Fruit fly (Drosophila melanogaster) whole organism, embryonic: ENCODE measurements around the gene CG45100.

ENCODE experiments used
- Ada2b ChIP-seq: fragments of 200-800 bp; sonication (Bioruptor generic); IDR thresholded peaks from 2 replicates; pipeline ENCODE4 v1.3.6; 2022; ENCODE audit warnings: missing biosample characterization, missing genetic modification characterization
- Atf3 ChIP-seq: fragments of 200-800 bp; sonication (Bioruptor generic); optimal IDR thresholded peaks from 3 replicates; lab custom pipeline; 2016; ENCODE audit warnings: missing biosample characterization, missing genetic modification characterization
- B-H2 ChIP-seq: fragments of 200-800 bp; sonication (Bioruptor generic); optimal IDR thresholded peaks from 2 replicates; lab custom pipeline; 2018; ENCODE audit warnings: missing biosample characterization, mild to moderate bottlenecking, missing genetic modification characterization
- CG10654 ChIP-seq: fragments of 200-800 bp; sonication (Bioruptor generic); optimal IDR thresholded peaks from 2 replicates; lab custom pipeline; 2016; ENCODE audit warnings: missing biosample characterization, missing genetic modification characterization
- CG11398 ChIP-seq: fragments of 200-800 bp; sonication (Bioruptor generic); optimal IDR thresholded peaks from 2 replicates; lab custom pipeline; 2016; ENCODE audit warnings: missing biosample characterization, missing genetic modification characterization
- CG11696 ChIP-seq: fragments of 200-800 bp; sonication (Bioruptor generic); IDR thresholded peaks from 2 replicates; pipeline ENCODE4 v1.3.6; 2022; ENCODE audit warnings: missing biosample characterization, missing genetic modification characterization
- CG12391 ChIP-seq: fragments of 200-800 bp; sonication (Bioruptor generic); optimal IDR thresholded peaks from 3 replicates; lab custom pipeline; 2018; ENCODE audit warnings: missing biosample characterization, mild to moderate bottlenecking, missing genetic modification characterization, moderate library complexity
- CG15514 ChIP-seq: fragments of 200-800 bp; sonication (Bioruptor generic); optimal IDR thresholded peaks from 3 replicates; lab custom pipeline; 2017; ENCODE audit warnings: missing biosample characterization, missing genetic modification characterization, mild to moderate bottlenecking, moderate library complexity, missing genetic modification reagents
- CG17186 ChIP-seq: fragments of 200-800 bp; sonication (Bioruptor generic); optimal IDR thresholded peaks from 3 replicates; lab custom pipeline; 2017; ENCODE audit warnings: missing biosample characterization, missing genetic modification reagents, missing genetic modification characterization
- CG2889 ChIP-seq: fragments of 200-800 bp; sonication (Bioruptor generic); IDR thresholded peaks from 3 replicates; pipeline ENCODE4 v1.3.6; 2022; ENCODE audit warnings: missing biosample characterization, missing genetic modification characterization
- CG3065 ChIP-seq: fragments of 200-800 bp; sonication (Bioruptor generic); optimal IDR thresholded peaks from 2 replicates; lab custom pipeline; 2016; ENCODE audit warnings: missing biosample characterization, missing genetic modification characterization
- CG32532 ChIP-seq: fragments of 200-800 bp; sonication (Bioruptor generic); IDR thresholded peaks from 2 replicates; pipeline ENCODE4 v1.3.6; 2022; ENCODE audit warnings: missing biosample characterization, missing genetic modification characterization
- CG3847 ChIP-seq: fragments of 200-800 bp; sonication (Bioruptor generic); IDR thresholded peaks from 2 replicates; pipeline ENCODE4 v1.3.6; 2022; ENCODE audit warnings: missing biosample characterization, missing genetic modification characterization
- CG3995 ChIP-seq: fragments of 200-800 bp; sonication (Bioruptor generic); optimal IDR thresholded peaks from 3 replicates; lab custom pipeline; 2016; ENCODE audit warnings: missing biosample characterization, missing genetic modification characterization
- CG43689 ChIP-seq: fragments of 200-800 bp; sonication (Bioruptor generic); IDR thresholded peaks from 2 replicates; pipeline ENCODE4 v1.3.6; 2022; ENCODE audit warnings: missing biosample characterization, missing genetic modification characterization
- CG4424 ChIP-seq: fragments of 200-800 bp; sonication (Bioruptor generic); optimal IDR thresholded peaks from 3 replicates; lab custom pipeline; 2016; ENCODE audit warnings: missing biosample characterization, missing genetic modification characterization
- CG4820 ChIP-seq: fragments of 200-800 bp; sonication (Bioruptor generic); optimal IDR thresholded peaks from 3 replicates; lab custom pipeline; 2016; ENCODE audit warnings: missing biosample characterization, missing genetic modification characterization
- CG6175 ChIP-seq: fragments of 200-800 bp; sonication (Bioruptor generic); IDR thresholded peaks from 3 replicates; pipeline ENCODE4 v1.3.6; 2022; ENCODE audit warnings: missing biosample characterization, missing genetic modification characterization
- CG9215 ChIP-seq: fragments of 200-800 bp; sonication (Bioruptor generic); IDR thresholded peaks from 2 replicates; pipeline ENCODE4 v1.3.6; 2022; ENCODE audit warnings: missing biosample characterization, missing genetic modification characterization
- CG9437 ChIP-seq: fragments of 200-800 bp; sonication (Bioruptor generic); optimal IDR thresholded peaks from 2 replicates; lab custom pipeline; 2018; ENCODE audit warnings: missing biosample characterization, mild to moderate bottlenecking, missing genetic modification characterization
- CoRest ChIP-seq: fragments of 200-800 bp; sonication (Bioruptor generic); optimal IDR thresholded peaks from 3 replicates; lab custom pipeline; 2018; ENCODE audit warnings: missing biosample characterization, mild to moderate bottlenecking, missing genetic modification characterization, moderate library complexity
- E2f2 ChIP-seq: fragments of 200-800 bp; sonication (Bioruptor generic); IDR thresholded peaks from 2 replicates; pipeline ENCODE4 v1.3.6; 2022; ENCODE audit warnings: missing biosample characterization, missing genetic modification characterization
- HLH54F ChIP-seq: fragments of 200-800 bp; sonication (Bioruptor generic); optimal IDR thresholded peaks from 3 replicates; lab custom pipeline; 2016; ENCODE audit warnings: missing biosample characterization, missing genetic modification characterization
- Myb ChIP-seq: fragments of 200-800 bp; sonication (Bioruptor generic); optimal IDR thresholded peaks from 2 replicates; lab custom pipeline; 2016; ENCODE audit warnings: missing biosample characterization, missing genetic modification characterization
- Optix ChIP-seq: fragments of 200-800 bp; sonication (Bioruptor generic); IDR thresholded peaks from 3 replicates; pipeline ENCODE4 v1.3.6; 2022; ENCODE audit warnings: missing biosample characterization, missing genetic modification characterization
- PHDP ChIP-seq: fragments of 200-800 bp; sonication (Bioruptor generic); optimal IDR thresholded peaks from 3 replicates; lab custom pipeline; 2018; ENCODE audit warnings: missing biosample characterization, mild to moderate bottlenecking, missing genetic modification characterization, moderate library complexity
- Poxn ChIP-seq: fragments of 200-800 bp; sonication (Bioruptor generic); IDR thresholded peaks from 2 replicates; pipeline ENCODE4 v1.3.6; 2022; ENCODE audit warnings: missing biosample characterization, missing genetic modification characterization
- Rx ChIP-seq: fragments of 200-800 bp; sonication (Bioruptor generic); IDR thresholded peaks from 2 replicates; pipeline ENCODE4 v1.3.6; 2022; ENCODE audit warnings: missing biosample characterization, missing genetic modification characterization
- Side ChIP-seq: fragments of 200-800 bp; sonication (Bioruptor generic); optimal IDR thresholded peaks from 2 replicates; lab custom pipeline; 2016; ENCODE audit warnings: missing biosample characterization, missing genetic modification characterization
- Sin3A ChIP-seq: fragments of >200 bp; optimal IDR thresholded peaks from 2 replicates; lab custom pipeline; 2018
- Tbp ChIP-seq: fragments of >200 bp; optimal IDR thresholded peaks from 2 replicates; lab custom pipeline; 2018; ENCODE audit warnings: missing biosample characterization, missing genetic modification characterization
- crp ChIP-seq, 2 experiments: fragments of 200-800 bp; sonication (Bioruptor generic); optimal IDR thresholded peaks; 2 replicates in 1 of 2; 3 replicates in 1 of 2; lab custom pipeline; 2017; ENCODE audit warnings: missing biosample characterization in 2 of 2, missing genetic modification characterization in 2 of 2, mild to moderate bottlenecking in 1 of 2, moderate library complexity in 1 of 2
- dan ChIP-seq: fragments of 200-800 bp; sonication (Bioruptor generic); IDR thresholded peaks from 2 replicates; pipeline ENCODE4 v1.3.6; 2022; ENCODE audit warnings: missing biosample characterization, missing genetic modification characterization
- dati ChIP-seq: fragments of 200-800 bp; sonication (Bioruptor generic); IDR thresholded peaks from 2 replicates; pipeline ENCODE4 v1.3.6; 2022; ENCODE audit warnings: missing biosample characterization, missing genetic modification characterization
- gcm2 ChIP-seq: fragments of 200-800 bp; sonication (Bioruptor generic); optimal IDR thresholded peaks from 2 replicates; lab custom pipeline; 2016; ENCODE audit warnings: missing biosample characterization, missing genetic modification characterization
- gfzf ChIP-seq: fragments of 200-800 bp; sonication (Bioruptor generic); optimal IDR thresholded peaks from 2 replicates; lab custom pipeline; 2016; ENCODE audit warnings: missing biosample characterization, mild to moderate bottlenecking, missing genetic modification characterization, moderate library complexity
- grn ChIP-seq: fragments of 200-800 bp; sonication (Bioruptor generic); optimal IDR thresholded peaks from 3 replicates; lab custom pipeline; 2017; ENCODE audit warnings: missing biosample characterization, missing genetic modification characterization
- ham ChIP-seq: fragments of 200-800 bp; sonication (Bioruptor generic); IDR thresholded peaks from 2 replicates; pipeline ENCODE4 v1.3.6; 2022; ENCODE audit warnings: missing biosample characterization, missing genetic modification characterization
- ind ChIP-seq: fragments of 200-800 bp; sonication (Bioruptor generic); optimal IDR thresholded peaks from 3 replicates; lab custom pipeline; 2016; ENCODE audit warnings: missing biosample characterization, missing genetic modification characterization
- inv ChIP-seq: fragments of 200-800 bp; sonication (Bioruptor generic); IDR thresholded peaks from 2 replicates; pipeline ENCODE4 v1.3.6; 2022; ENCODE audit warnings: missing biosample characterization, missing genetic modification characterization; ENCODE audit not compliant: partially characterized antibody
- klu ChIP-seq: fragments of 200-800 bp; sonication (Bioruptor generic); IDR thresholded peaks from 2 replicates; pipeline ENCODE4 v1.3.6; 2022; ENCODE audit warnings: missing biosample characterization, missing genetic modification characterization
- lbe ChIP-seq: fragments of 200-800 bp; sonication (Bioruptor generic); optimal IDR thresholded peaks from 2 replicates; lab custom pipeline; 2016; ENCODE audit warnings: missing biosample characterization, mild to moderate bottlenecking, missing genetic modification characterization
- nmo ChIP-seq: fragments of 200-800 bp; sonication (Bioruptor generic); optimal IDR thresholded peaks from 2 replicates; lab custom pipeline; 2018; ENCODE audit warnings: missing biosample characterization, mild to moderate bottlenecking, missing genetic modification characterization, moderate library complexity
- onecut ChIP-seq: fragments of 200-800 bp; sonication (Bioruptor generic); IDR thresholded peaks from 2 replicates; pipeline ENCODE4 v1.3.6; 2022; ENCODE audit warnings: missing biosample characterization, missing genetic modification characterization
- pnt ChIP-seq: fragments of 200-800 bp; sonication (Bioruptor generic); optimal IDR thresholded peaks from 3 replicates; lab custom pipeline; 2016; ENCODE audit warnings: missing biosample characterization, missing genetic modification characterization
- pzg ChIP-seq: fragments of 200-800 bp; sonication (Bioruptor generic); optimal IDR thresholded peaks from 3 replicates; lab custom pipeline; 2018; ENCODE audit warnings: missing biosample characterization, mild to moderate bottlenecking, missing genetic modification characterization, moderate library complexity
- schlank ChIP-seq: fragments of 200-800 bp; sonication (Bioruptor generic); optimal IDR thresholded peaks from 2 replicates; lab custom pipeline; 2018; ENCODE audit warnings: missing biosample characterization, mild to moderate bottlenecking, missing genetic modification characterization
- sens ChIP-seq: fragments of 200-800 bp; sonication (Bioruptor generic); peaks from one replicate; lab custom pipeline; 2016; ENCODE audit warnings: missing biosample characterization, missing genetic modification characterization
- sens-2 ChIP-seq: fragments of 200-800 bp; sonication (Bioruptor generic); IDR thresholded peaks from 2 replicates; pipeline ENCODE4 v1.3.6; 2022; ENCODE audit warnings: missing biosample characterization, missing genetic modification characterization
- tio ChIP-seq: fragments of 200-800 bp; sonication (Bioruptor generic); optimal IDR thresholded peaks from 2 replicates; lab custom pipeline; 2017; ENCODE audit warnings: missing biosample characterization, missing genetic modification characterization, inconsistent platforms

Gene CG45100

dm6 chr3R:5516582-5517001 is 42.2 kb upstream of the CG45100 start (continued):
- TF ChIP-seq pzg (GFP tag; lab: Kevin White, UChicago) (peak; percentile 41), tio (GFP tag; lab: Kevin White, UChicago) (no peak), grn (GFP tag; lab: Kevin White, UChicago) (peak; percentile 34), schlank (tag; lab: Kevin White, UChicago) (no peak), lbe (GFP tag; lab: Kevin White, UChicago) (no peak), pnt (GFP tag; lab: Kevin White, UChicago) (no peak), sens (GFP tag; lab: Kevin White, UChicago) (peak; percentile 72), CG2889 (GFP tag; lab: Robert Waterston, UW) (no peak), Atf3 (GFP tag; lab: Kevin White, UChicago) (no peak), onecut (GFP tag; lab: Robert Waterston, UW) (no peak), CG43689 (no peak), gcm2 (GFP tag; lab: Kevin White, UChicago) (no peak), Sin3A (lab: Kevin White, UChicago) (peak; percentile 37), Optix (GFP tag; lab: Robert Waterston, UW) (no peak), gfzf (GFP tag; lab: Kevin White, UChicago) (peak; percentile 85), CG4424 (GFP tag; lab: Kevin White, UChicago) (no peak), CG12391 (tag; lab: Kevin White, UChicago) (no peak), CG32532 (GFP tag; lab: Robert Waterston, UW) (no peak), B-H2 (GFP tag; lab: Kevin White, UChicago) (no peak), sens-2 (GFP tag; lab: Robert Waterston, UW) (no peak), crp (GFP tag; optimal IDR thresholded peaks at IDR 0.05; lab: Kevin White, UChicago) (peak; percentile 32 to 85), CoRest (tag; lab: Kevin White, UChicago) (peak; percentile 16), CG15514 (GFP tag; lab: Kevin White, UChicago) (no peak), HLH54F (no peak), CG9437 (GFP tag; lab: Kevin White, UChicago) (peak; percentile 69), CG6175 (GFP tag; lab: Robert Waterston, UW) (no peak), CG10654 (GFP tag; lab: Kevin White, UChicago) (no peak), Tbp (no peak), CG3847 (GFP tag; lab: Robert Waterston, UW) (peak; percentile 53), CG3065 (GFP tag; lab: Kevin White, UChicago) (no peak), Myb (GFP tag; lab: Kevin White, UChicago) (peak; percentile 85), CG17186 (GFP tag; lab: Kevin White, UChicago) (peak; percentile 71), nmo (GFP tag; lab: Kevin White, UChicago) (peak; percentile 13), Side (GFP tag; lab: Kevin White, UChicago) (no peak), Rx (GFP tag; lab: Robert Waterston, UW) (no peak), E2f2 (peak; percentile 84)

- no peak for TF ChIP-seq CG4820 (GFP tag; lab: Kevin White, UChicago)
- TF ChIP-seq dati (GFP tag; lab: Robert Waterston, UW): no peak
- no peak for TF ChIP-seq ham (GFP tag; lab: Robert Waterston, UW)
- TF ChIP-seq klu (GFP tag; lab: Robert Waterston, UW): no peak
- no peak for TF ChIP-seq PHDP (tag; lab: Kevin White, UChicago)
- no peak for TF ChIP-seq grn (GFP tag; lab: Kevin White, UChicago)
- no peak for TF ChIP-seq Poxn
- no peak for TF ChIP-seq CG3995 (GFP tag; lab: Kevin White, UChicago)
- TF ChIP-seq dan (GFP tag; lab: Robert Waterston, UW): no peak
- no peak for TF ChIP-seq Ada2b (GFP tag; lab: Robert Waterston, UW)
- no peak for TF ChIP-seq inv (GFP tag; lab: Robert Waterston, UW)
- no peak for TF ChIP-seq CG9215
- no peak for TF ChIP-seq ind (GFP tag; lab: Kevin White, UChicago)
- no peak for TF ChIP-seq CG11696
- no peak for TF ChIP-seq CG11398 (GFP tag; lab: Kevin White, UChicago)
Observed at dm6 chr3R:5514759-5515158, 40.4 kb upstream of the CG45100 start.
